Worm (Caenorhabditis elegans) whole organism, young adult: ENCODE data around the gene dnj-9.

ENCODE experiments used
- bed-1 ChIP-seq: fragments of 200-800 bp; sonication (Bioruptor generic); IDR thresholded peaks from 2 replicates; pipeline ENCODE4 v1.3.6; 2022; ENCODE audit warnings: missing genetic modification reagents, missing genetic modification characterization, missing compliant biosample characterization
- ceh-100 ChIP-seq: fragments of 200-800 bp; sonication (Bioruptor generic); IDR thresholded peaks from 2 replicates; pipeline ENCODE4 v1.3.6; 2022; ENCODE audit warnings: missing genetic modification reagents, missing genetic modification characterization, missing compliant biosample characterization
- let-526 ChIP-seq: fragments of 200-800 bp; sonication (Bioruptor generic); IDR thresholded peaks from 2 replicates; pipeline ENCODE4 v1.3.6; 2022; ENCODE audit warnings: missing genetic modification reagents, missing genetic modification characterization, missing compliant biosample characterization
- lsl-1 ChIP-seq: fragments of 200-800 bp; sonication (Bioruptor generic); optimal IDR thresholded peaks from 2 replicates; lab custom pipeline; 2018; ENCODE audit warnings: mild to moderate bottlenecking, missing genetic modification characterization, moderate library complexity, missing compliant biosample characterization
- mel-28 ChIP-seq: sonication (generic microtip); optimal IDR thresholded peaks from 2 replicates; lab custom pipeline; 2016; ENCODE audit warnings: borderline replicate concordance, mild to moderate bottlenecking, missing genetic modification characterization, missing compliant biosample characterization
- nhr-90 ChIP-seq: sonication (generic microtip); optimal IDR thresholded peaks from 2 replicates; lab custom pipeline; 2016; ENCODE audit warnings: missing genotype, mild to moderate bottlenecking, missing genetic modification characterization, missing compliant biosample characterization
- tlf-1 ChIP-seq: fragments of 200-800 bp; sonication (Bioruptor generic); optimal IDR thresholded peaks from 2 replicates; lab custom pipeline; 2018; ENCODE audit warnings: mild to moderate bottlenecking, missing genetic modification characterization, missing compliant biosample characterization
- unc-62 ChIP-seq: fragments of 150-350 bp; optimal IDR thresholded peaks from 2 replicates; lab custom pipeline; 2014; ENCODE audit warnings: missing biosample characterization, missing genetic modification reagents, missing genetic modification characterization

DNA sequence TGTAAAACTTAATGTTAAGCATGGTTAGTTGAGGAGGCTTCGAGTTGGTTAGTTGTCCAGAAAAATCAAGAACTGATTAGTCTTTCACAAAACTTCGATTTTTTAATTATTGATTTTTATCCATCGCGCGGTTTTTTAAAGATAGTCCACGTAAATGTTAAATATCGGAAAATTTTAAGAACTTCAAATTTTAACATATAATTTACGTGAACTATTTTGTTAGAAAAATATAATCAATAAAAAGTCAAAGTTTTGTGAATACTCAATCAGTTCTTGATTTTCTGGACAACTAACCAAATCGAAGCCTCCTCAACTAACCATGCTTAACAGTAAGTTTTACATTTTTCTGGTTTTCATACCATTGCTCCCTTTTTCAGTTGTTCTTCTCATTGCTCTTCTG is 17.1 kb upstream of the dnj-9 start, which contains the start of the genes C33F10.11 and C33F10.1:
- TF ChIP-seq ceh-100 (GFP tag; lab: Robert Waterston, UW) (no peak), lsl-1 (GFP tag; lab: Kevin White, UChicago) (no peak), mel-28 (tag; lab: Kevin White, UChicago) (no peak), unc-62 (no peak), let-526 (GFP tag; lab: Robert Waterston, UW) (no peak), tlf-1 (GFP tag; lab: Kevin White, UChicago) (no peak), bed-1 (GFP tag; lab: Robert Waterston, UW) (no peak), nhr-90 (tag; lab: Kevin White, UChicago) (no peak)
